Fruit fly (Drosophila melanogaster) whole organism, embryonic: ENCODE measurements around the gene CG6294.

Experiments used
- CG1233 ChIP-seq: fragments of 200-800 bp; sonication (Bioruptor generic); optimal IDR thresholded peaks from 4 replicates; lab custom pipeline; 2018; ENCODE audit warnings: missing biosample characterization, mild to moderate bottlenecking, missing genetic modification characterization
- CG6765 ChIP-seq: fragments of 200-800 bp; sonication (Bioruptor generic); optimal IDR thresholded peaks from 3 replicates; lab custom pipeline; 2017; ENCODE audit warnings: missing biosample characterization, mild to moderate bottlenecking, missing genetic modification characterization
- CG7786 ChIP-seq: fragments of 200-800 bp; sonication (Bioruptor generic); optimal IDR thresholded peaks from 2 replicates; lab custom pipeline; 2016; ENCODE audit warnings: missing biosample characterization, missing genetic modification characterization
- CG8388 ChIP-seq: fragments of 200-800 bp; sonication (Bioruptor generic); optimal IDR thresholded peaks from 2 replicates; lab custom pipeline; 2019; ENCODE audit warnings: missing biosample characterization, mild to moderate bottlenecking, missing genetic modification characterization, moderate library complexity
- CG9797 ChIP-seq: fragments of 200-800 bp; sonication (Bioruptor generic); optimal IDR thresholded peaks from 3 replicates; lab custom pipeline; 2018; ENCODE audit warnings: missing biosample characterization, mild to moderate bottlenecking, missing genetic modification characterization
- Dip3 ChIP-seq: fragments of 200-800 bp; sonication (Bioruptor generic); optimal IDR thresholded peaks from 3 replicates; lab custom pipeline; 2016; ENCODE audit warnings: missing biosample characterization, missing genetic modification characterization
- NFAT ChIP-seq: fragments of 200-800 bp; sonication (Bioruptor generic); IDR thresholded peaks from 2 replicates; pipeline ENCODE4 v1.3.6; 2022; ENCODE audit warnings: missing biosample characterization, missing genetic modification characterization
- Sox100B ChIP-seq: fragments of 200-800 bp; sonication (Bioruptor generic); optimal IDR thresholded peaks from 3 replicates; lab custom pipeline; 2018; ENCODE audit warnings: missing biosample characterization, mild to moderate bottlenecking, missing genetic modification characterization
- ash1 ChIP-seq: fragments of 200-800 bp; sonication (Bioruptor generic); optimal IDR thresholded peaks from 2 replicates; lab custom pipeline; 2018; ENCODE audit warnings: missing biosample characterization, mild to moderate bottlenecking, missing genetic modification characterization
- cg ChIP-seq: fragments of 200-800 bp; sonication (Bioruptor generic); optimal IDR thresholded peaks from 3 replicates; lab custom pipeline; 2019; ENCODE audit warnings: missing biosample characterization, mild to moderate bottlenecking, missing genetic modification characterization, moderate library complexity
- crol ChIP-seq: fragments of 200-800 bp; sonication (Bioruptor generic); IDR thresholded peaks from 2 replicates; pipeline ENCODE4 v1.3.6; 2022; ENCODE audit warnings: missing biosample characterization, missing genetic modification characterization
- lbe ChIP-seq: fragments of 200-800 bp; sonication (Bioruptor generic); optimal IDR thresholded peaks from 2 replicates; lab custom pipeline; 2016; ENCODE audit warnings: missing biosample characterization, mild to moderate bottlenecking, missing genetic modification characterization
- pho ChIP-seq: fragments of 200-800 bp; sonication (Bioruptor generic); optimal IDR thresholded peaks from 2 replicates; lab custom pipeline; 2016; ENCODE audit warnings: missing biosample characterization, missing genetic modification characterization
- sr ChIP-seq: fragments of 200-800 bp; sonication (Bioruptor generic); IDR thresholded peaks from 3 replicates; pipeline ENCODE4 v1.3.6; 2022; ENCODE audit warnings: missing biosample characterization, missing genetic modification characterization

- TF ChIP-seq NFAT (GFP tag; lab: Robert Waterston, UW) (no peak), Sox100B (GFP tag; lab: Kevin White, UChicago) (no peak), Dip3 (GFP tag; lab: Kevin White, UChicago) (no peak), CG1233 (GFP tag; lab: Kevin White, UChicago) (no peak), CG6765 (GFP tag; lab: Kevin White, UChicago) (no peak), CG8388 (GFP tag; lab: Kevin White, UChicago) (no peak), cg (no peak), crol (no peak), pho (no peak), ash1 (no peak), CG7786 (GFP tag; lab: Kevin White, UChicago) (no peak), sr (GFP tag; lab: Robert Waterston, UW) (no peak), lbe (GFP tag; lab: Kevin White, UChicago) (no peak), CG9797 (GFP tag; lab: Kevin White, UChicago) (no peak)
These were observed 24.2 kb downstream of the CG6294 start, which contains the start of gene Gmap for dm6 chrX:15486682-15487081.
